Worm (Caenorhabditis elegans) whole organism, mixed stage, embryonic: ENCODE data around the gene srh-17.

Experiments used
- M03D4.4 ChIP-seq: sonication (generic microtip); optimal IDR thresholded peaks from 2 replicates; lab custom pipeline; 2017; ENCODE audit warnings: mild to moderate bottlenecking, missing genetic modification characterization, missing compliant biosample characterization
- bed-3 ChIP-seq: fragments of 200-800 bp; sonication (Bioruptor generic); optimal IDR thresholded peaks from 3 replicates; lab custom pipeline; 2018; ENCODE audit warnings: mild to moderate bottlenecking, missing genetic modification characterization, moderate library complexity, missing compliant biosample characterization
- blmp-1 ChIP-seq: fragments of 150-350 bp; optimal IDR thresholded peaks from 2 replicates; lab custom pipeline; 2014; ENCODE audit warnings: missing biosample characterization, missing genetic modification characterization
- ceh-39 ChIP-seq: fragments of 150-350 bp; optimal IDR thresholded peaks from 2 replicates; lab custom pipeline; 2014; ENCODE audit warnings: missing biosample characterization, missing genetic modification characterization
- ceh-43 ChIP-seq: fragments of 200-800 bp; sonication (Bioruptor generic); optimal IDR thresholded peaks from 2 replicates; lab custom pipeline; 2018; ENCODE audit warnings: mild to moderate bottlenecking, missing genetic modification characterization, moderate library complexity, missing compliant biosample characterization
- ces-1 ChIP-seq: fragments of 150-350 bp; optimal IDR thresholded peaks from 2 replicates; lab custom pipeline; 2014; ENCODE audit warnings: missing biosample characterization, missing genetic modification reagents, missing genetic modification characterization
- cnd-1 ChIP-seq: fragments of 200-800 bp; sonication (Bioruptor generic); optimal IDR thresholded peaks from 2 replicates; lab custom pipeline; 2018; ENCODE audit warnings: mild to moderate bottlenecking, missing genetic modification characterization, missing compliant biosample characterization
- elt-1 ChIP-seq: sonication (generic microtip); optimal IDR thresholded peaks from 2 replicates; lab custom pipeline; 2017; ENCODE audit warnings: missing genetic modification characterization, mild to moderate bottlenecking, missing compliant biosample characterization, antibody characterized with exemption, moderate library complexity, borderline replicate concordance; ENCODE audit not compliant: insufficient read depth
- elt-3 ChIP-seq: fragments of 150-350 bp; optimal IDR thresholded peaks from 2 replicates; lab custom pipeline; 2014; ENCODE audit warnings: missing biosample characterization, missing genetic modification characterization
- flh-1 ChIP-seq: fragments of 200-800 bp; sonication (Bioruptor generic); optimal IDR thresholded peaks from 2 replicates; lab custom pipeline; 2018; ENCODE audit warnings: mild to moderate bottlenecking, missing genetic modification characterization, moderate library complexity, missing compliant biosample characterization
- ham-2 ChIP-seq: fragments of 200-800 bp; sonication (Bioruptor generic); optimal IDR thresholded peaks from 2 replicates; lab custom pipeline; 2018; ENCODE audit warnings: mild to moderate bottlenecking, missing genetic modification characterization, missing compliant biosample characterization
- hlh-1 ChIP-seq: fragments of 150-350 bp; optimal IDR thresholded peaks from 2 replicates; lab custom pipeline; 2014; ENCODE audit warnings: missing biosample characterization, missing genetic modification reagents, missing genetic modification characterization
- lin-13 ChIP-seq: fragments of 150-350 bp; optimal IDR thresholded peaks from 2 replicates; lab custom pipeline; 2014; ENCODE audit warnings: missing biosample characterization, missing genetic modification characterization
- lin-32 ChIP-seq: fragments of 200-800 bp; sonication (Bioruptor generic); optimal IDR thresholded peaks from 2 replicates; lab custom pipeline; 2018; ENCODE audit warnings: mild to moderate bottlenecking, missing genetic modification characterization, missing compliant biosample characterization
- lsy-2 ChIP-seq: fragments of 150-350 bp; optimal IDR thresholded peaks from 2 replicates; lab custom pipeline; 2014; ENCODE audit warnings: missing biosample characterization, missing genetic modification characterization
- mab-5 ChIP-seq: fragments of 150-350 bp; optimal IDR thresholded peaks from 2 replicates; lab custom pipeline; 2014; ENCODE audit warnings: missing biosample characterization, missing genetic modification characterization
- mep-1 ChIP-seq: fragments of 150-350 bp; optimal IDR thresholded peaks from 2 replicates; lab custom pipeline; 2017; ENCODE audit warnings: missing biosample characterization, missing genetic modification reagents, missing genetic modification characterization, inconsistent platforms
- mls-2 ChIP-seq: sonication (generic microtip); optimal IDR thresholded peaks from 2 replicates; lab custom pipeline; 2016; ENCODE audit warnings: mild to moderate bottlenecking, missing genetic modification characterization, moderate library complexity, missing compliant biosample characterization
- nhr-12 ChIP-seq: fragments of 150-350 bp; optimal IDR thresholded peaks from 2 replicates; lab custom pipeline; 2014; ENCODE audit warnings: missing biosample characterization, missing genetic modification characterization
- nhr-2 ChIP-seq: fragments of 150-350 bp; optimal IDR thresholded peaks from 2 replicates; lab custom pipeline; 2014; ENCODE audit warnings: missing biosample characterization, missing genetic modification characterization
- nhr-237 ChIP-seq: fragments of 150-350 bp; optimal IDR thresholded peaks from 2 replicates; lab custom pipeline; 2014; ENCODE audit warnings: missing biosample characterization, missing genetic modification characterization
- nhr-28 ChIP-seq: fragments of 150-350 bp; optimal IDR thresholded peaks from 2 replicates; lab custom pipeline; 2014; ENCODE audit warnings: missing biosample characterization, missing genetic modification characterization
- nhr-76 ChIP-seq: sonication (generic microtip); optimal IDR thresholded peaks from 2 replicates; lab custom pipeline; 2017; ENCODE audit warnings: missing biosample characterization, missing genetic modification characterization
- pha-4 ChIP-seq: fragments of 150-350 bp; optimal IDR thresholded peaks from 2 replicates; lab custom pipeline; 2018; ENCODE audit warnings: missing biosample characterization, missing genetic modification reagents, missing genetic modification characterization
- sem-2 ChIP-seq: fragments of 200-800 bp; sonication (Bioruptor generic); optimal IDR thresholded peaks from 2 replicates; lab custom pipeline; 2018; ENCODE audit warnings: mild to moderate bottlenecking, missing genetic modification characterization, missing compliant biosample characterization
- snpc-4 ChIP-seq: fragments of 150-350 bp; optimal IDR thresholded peaks from 2 replicates; lab custom pipeline; 2014; ENCODE audit warnings: missing biosample characterization, missing genetic modification characterization
- sptf-1 ChIP-seq: sonication (generic microtip); optimal IDR thresholded peaks from 2 replicates; lab custom pipeline; 2017; ENCODE audit warnings: mild to moderate bottlenecking, missing genetic modification characterization, moderate library complexity, missing compliant biosample characterization
- tbx-8 ChIP-seq: fragments of 200-800 bp; sonication (Bioruptor generic); optimal IDR thresholded peaks from 2 replicates; lab custom pipeline; 2018; ENCODE audit warnings: mild to moderate bottlenecking, missing genetic modification characterization, moderate library complexity, missing compliant biosample characterization
- unc-120 ChIP-seq: sonication (generic microtip); optimal IDR thresholded peaks from 2 replicates; lab custom pipeline; 2017; ENCODE audit warnings: missing genetic modification characterization, missing compliant biosample characterization; ENCODE audit not compliant: poor library complexity, severe bottlenecking
- unc-39 ChIP-seq: fragments of 150-350 bp; optimal IDR thresholded peaks from 2 replicates; lab custom pipeline; 2014; ENCODE audit warnings: missing biosample characterization, missing genetic modification characterization
- unc-62 ChIP-seq: fragments of 150-350 bp; optimal IDR thresholded peaks from 2 replicates; lab custom pipeline; 2014; ENCODE audit warnings: missing biosample characterization, missing genetic modification reagents, missing genetic modification characterization
- zip-8 ChIP-seq: fragments of 150-350 bp; optimal IDR thresholded peaks from 2 replicates; lab custom pipeline; 2014; ENCODE audit warnings: missing biosample characterization, missing genetic modification characterization
- ztf-11 ChIP-seq: fragments of 150-350 bp; optimal IDR thresholded peaks from 2 replicates; lab custom pipeline; 2014; ENCODE audit warnings: missing biosample characterization, missing genetic modification characterization

srh-17 gene

ce11 chrV:14660608-14661355 is at the start of gene srh-17:
Gene srh-17, plus strand, starts transcription at chrV:14661305.
- TF ChIP-seq lin-13 (no peak), mep-1 (tag; lab: Kevin White, UChicago) (no peak), nhr-2 (tag; lab: Kevin White, UChicago) (no peak), mls-2 (tag; lab: Kevin White, UChicago) (no peak), unc-62 (GFP tag; lab: Kevin White, UChicago) (peak; percentile 59)

- no peak for TF ChIP-seq mab-5 (tag; lab: Kevin White, UChicago)
- TF ChIP-seq nhr-237 (tag; lab: Kevin White, UChicago) = peak; percentile 4
- no peak for TF ChIP-seq ceh-39
- TF ChIP-seq lsy-2 (tag; lab: Kevin White, UChicago) = peak; percentile 98
- no peak for TF ChIP-seq cnd-1 (tag; lab: Kevin White, UChicago)
- TF ChIP-seq mep-1 (tag; lab: Kevin White, UChicago) = peak; percentile 38
- no peak for TF ChIP-seq unc-120
- no peak for TF ChIP-seq tbx-8 (GFP tag; lab: Kevin White, UChicago)
- TF ChIP-seq pha-4 (tag; lab: Kevin White, UChicago) = no peak
- TF ChIP-seq ham-2 (GFP tag; lab: Kevin White, UChicago) = no peak
- no peak for TF ChIP-seq sptf-1 (tag; lab: Kevin White, UChicago)
- TF ChIP-seq nhr-76 (tag; lab: Kevin White, UChicago) = no peak
Observed at ce11 chrV:14612168-14612567, 48.9 kb upstream of the srh-17 start, which contains the start of the genes R11H6.5 and ccnk-1. Gene R11H6.5, minus strand, starts transcription at chrV:14612222. Gene ccnk-1, plus strand, starts transcription at chrV:14612548.

- TF ChIP-seq mab-5 (tag; lab: Kevin White, UChicago) (no peak), M03D4.4 (tag; lab: Kevin White, UChicago) (no peak), nhr-28 (tag; lab: Kevin White, UChicago) (no peak), elt-3 (tag; lab: Kevin White, UChicago) (no peak), bed-3 (GFP tag; lab: Kevin White, UChicago) (no peak), unc-120 (no peak), blmp-1 (tag; lab: Kevin White, UChicago) (no peak), sptf-1 (tag; lab: Kevin White, UChicago) (no peak), elt-1 (tag; lab: Kevin White, UChicago) (no peak), ces-1 (GFP tag; lab: Kevin White, UChicago) (no peak), snpc-4 (no peak), ceh-39 (no peak), ztf-11 (tag; lab: Kevin White, UChicago) (no peak), cnd-1 (tag; lab: Kevin White, UChicago) (no peak), unc-62 (GFP tag; lab: Kevin White, UChicago) (no peak), mls-2 (tag; lab: Kevin White, UChicago) (no peak)
Observed at ce11 chrV:14614454-14614853, 46.7 kb upstream of the srh-17 start.

- TF ChIP-seq M03D4.4 (tag; lab: Kevin White, UChicago) = no peak
- no peak for TF ChIP-seq sem-2 (GFP tag; lab: Kevin White, UChicago)
- TF ChIP-seq blmp-1 (tag; lab: Kevin White, UChicago) = no peak
- no peak for TF ChIP-seq nhr-12
- no peak for TF ChIP-seq elt-3 (tag; lab: Kevin White, UChicago)
- no peak for TF ChIP-seq hlh-1 (tag; lab: Kevin White, UChicago)
- TF ChIP-seq ztf-11 (tag; lab: Kevin White, UChicago) = no peak
- no peak for TF ChIP-seq mls-2 (tag; lab: Kevin White, UChicago)
- no peak for TF ChIP-seq ces-1 (GFP tag; lab: Kevin White, UChicago)
- no peak for TF ChIP-seq nhr-28 (tag; lab: Kevin White, UChicago)
- TF ChIP-seq sptf-1 (tag; lab: Kevin White, UChicago) = no peak
- TF ChIP-seq lsy-2 (tag; lab: Kevin White, UChicago) = no peak
- no peak for TF ChIP-seq nhr-76 (tag; lab: Kevin White, UChicago)
- TF ChIP-seq mep-1 (tag; lab: Kevin White, UChicago) = no peak
- TF ChIP-seq tbx-8 (GFP tag; lab: Kevin White, UChicago) = no peak
- TF ChIP-seq flh-1 = no peak
Observed at ce11 chrV:14615671-14616070, 45.4 kb upstream of the srh-17 start.

- TF ChIP-seq flh-1 (no peak), nhr-2 (tag; lab: Kevin White, UChicago) (no peak), ceh-39 (no peak), ham-2 (GFP tag; lab: Kevin White, UChicago) (no peak), lsy-2 (tag; lab: Kevin White, UChicago) (no peak), blmp-1 (tag; lab: Kevin White, UChicago) (no peak), ceh-43 (GFP tag; lab: Kevin White, UChicago) (no peak), elt-1 (tag; lab: Kevin White, UChicago) (no peak), lin-32 (GFP tag; lab: Kevin White, UChicago) (no peak), pha-4 (tag; lab: Kevin White, UChicago) (no peak), ces-1 (GFP tag; lab: Kevin White, UChicago) (no peak), sem-2 (GFP tag; lab: Kevin White, UChicago) (no peak), bed-3 (GFP tag; lab: Kevin White, UChicago) (no peak), snpc-4 (no peak), mep-1 (tag; lab: Kevin White, UChicago) (no peak), unc-62 (GFP tag; lab: Kevin White, UChicago) (no peak), zip-8 (tag; lab: Kevin White, UChicago) (no peak), nhr-76 (tag; lab: Kevin White, UChicago) (no peak), mab-5 (tag; lab: Kevin White, UChicago) (no peak), unc-39 (tag; lab: Kevin White, UChicago) (no peak)
Observed at ce11 chrV:14617711-14618110, 43.4 kb upstream of the srh-17 start.
